Worm (Caenorhabditis elegans) whole organism, young adult: ENCODE results near the gene ZK938.11.

ENCODE experiments used
- F39B2.1 ChIP-seq: fragments of 200-800 bp; sonication (Bioruptor generic); IDR thresholded peaks from 2 replicates; pipeline ENCODE4 v1.3.6; 2022; ENCODE audit warnings: missing genetic modification reagents, missing genetic modification characterization, missing compliant biosample characterization
- F49E8.2 ChIP-seq: sonication (generic microtip); optimal IDR thresholded peaks from 3 replicates; lab custom pipeline; 2017; ENCODE audit warnings: missing genetic modification characterization, mild to moderate bottlenecking, missing compliant biosample characterization, antibody characterized with exemption, moderate library complexity; ENCODE audit not compliant: insufficient read depth
- ama-1 ChIP-seq, 3 experiments: fragments of 150-350 bp in 1 of 3; sonication (generic microtip) in 2 of 3; optimal IDR thresholded peaks; 2 replicates each; lab custom pipeline; 2014 to 2018; ENCODE audit warnings: missing biosample characterization in 2 of 3, missing genetic modification characterization in 2 of 3, missing genetic modification reagents in 2 of 3
- cebp-2 ChIP-seq: fragments of 200-800 bp; sonication (Bioruptor generic); IDR thresholded peaks from 2 replicates; pipeline ENCODE4 v1.3.6; 2022; ENCODE audit warnings: missing genetic modification characterization, missing compliant biosample characterization
- die-1 ChIP-seq: sonication (generic microtip); optimal IDR thresholded peaks from 2 replicates; lab custom pipeline; 2016; ENCODE audit warnings: missing genotype, mild to moderate bottlenecking, missing genetic modification characterization, missing compliant biosample characterization
- lir-1 ChIP-seq: fragments of 200-800 bp; sonication (Bioruptor generic); conservative IDR thresholded peaks from 2 replicates; pipeline ENCODE4 v1.3.6; 2022; ENCODE audit warnings: missing genetic modification reagents, missing genetic modification characterization, missing compliant biosample characterization
- madf-6 ChIP-seq: fragments of 200-800 bp; sonication (Bioruptor generic); IDR thresholded peaks from 2 replicates; pipeline ENCODE4 v1.3.6; 2022; ENCODE audit warnings: missing genetic modification reagents, missing genetic modification characterization, missing compliant biosample characterization
- pbrm-1 ChIP-seq: fragments of 200-800 bp; sonication (Bioruptor generic); IDR thresholded peaks from 2 replicates; pipeline ENCODE4 v1.3.6; 2022; ENCODE audit warnings: missing genetic modification reagents, missing genetic modification characterization, missing compliant biosample characterization
- snpc-4 ChIP-seq, 5 experiments: fragments of 150-350 bp in 1 of 5; sonication (generic microtip) in 4 of 5; optimal IDR thresholded peaks; 2 replicates each; lab custom pipeline; 2014 to 2018; ENCODE audit warnings: missing genetic modification characterization in 5 of 5, missing biosample characterization in 3 of 5, antibody characterized with exemption in 2 of 5, mild to moderate bottlenecking in 2 of 5, missing compliant biosample characterization in 2 of 5, missing genotype in 2 of 5, moderate library complexity in 2 of 5, missing genetic modification reagents in 1 of 5
- zim-3 ChIP-seq: sonication (generic microtip); optimal IDR thresholded peaks from 2 replicates; lab custom pipeline; 2017; ENCODE audit warnings: mild to moderate bottlenecking, missing genetic modification characterization, moderate library complexity, missing compliant biosample characterization
- ztf-25 ChIP-seq: fragments of 200-800 bp; sonication (Bioruptor generic); IDR thresholded peaks from 2 replicates; pipeline ENCODE4 v1.3.6; 2022; ENCODE audit warnings: missing genetic modification reagents, missing genetic modification characterization, missing compliant biosample characterization

DNA sequence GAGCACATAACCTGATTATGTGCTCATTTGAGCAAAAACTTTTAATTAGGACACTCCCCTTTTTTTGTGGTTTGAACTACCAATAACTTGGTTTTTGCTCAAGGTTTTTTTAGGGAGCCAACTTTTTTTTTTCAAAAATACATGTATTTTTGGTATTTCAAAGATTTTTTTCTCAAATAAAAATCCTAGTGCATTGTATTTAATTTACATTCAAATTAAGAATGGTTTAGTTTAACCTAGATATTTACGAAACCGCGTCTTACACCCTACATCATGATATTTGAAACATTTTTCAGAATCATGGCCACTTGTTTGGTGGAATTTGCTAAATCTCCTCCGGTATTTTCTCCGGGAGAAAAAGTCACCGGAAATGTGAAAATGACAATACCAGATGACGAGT, 5.3 kb downstream of the ZK938.11 start, which contains the start of gene arrd-5:
- TF ChIP-seq cebp-2 (GFP tag; lab: Robert Waterston, UW), result no peak
- no peak for TF ChIP-seq lir-1
- TF ChIP-seq snpc-4 (GFP tag; optimal IDR thresholded peaks at IDR 0.05; lab: Kevin White, UChicago), result no peak
- no peak for TF ChIP-seq snpc-4 (tag; optimal IDR thresholded peaks at IDR 0.05; lab: Kevin White, UChicago)
- TF ChIP-seq madf-6 (GFP tag; lab: Robert Waterston, UW), result no peak
- TF ChIP-seq F49E8.2, result no peak
- TF ChIP-seq ama-1 (optimal IDR thresholded peaks at IDR 0.05; lab: Kevin White, UChicago), result no peak
- no peak for TF ChIP-seq ama-1 (GFP tag; optimal IDR thresholded peaks at IDR 0.05; lab: Kevin White, UChicago)
- no peak for TF ChIP-seq ztf-25 (GFP tag; lab: Robert Waterston, UW)
- no peak for TF ChIP-seq zim-3
- no peak for TF ChIP-seq die-1 (tag; lab: Kevin White, UChicago)
- no peak for TF ChIP-seq F39B2.1
- TF ChIP-seq pbrm-1 (GFP tag; lab: Robert Waterston, UW), result no peak
